7 worm cellular contexts compared by ENCODE assay signal in the genomic region with DNA sequence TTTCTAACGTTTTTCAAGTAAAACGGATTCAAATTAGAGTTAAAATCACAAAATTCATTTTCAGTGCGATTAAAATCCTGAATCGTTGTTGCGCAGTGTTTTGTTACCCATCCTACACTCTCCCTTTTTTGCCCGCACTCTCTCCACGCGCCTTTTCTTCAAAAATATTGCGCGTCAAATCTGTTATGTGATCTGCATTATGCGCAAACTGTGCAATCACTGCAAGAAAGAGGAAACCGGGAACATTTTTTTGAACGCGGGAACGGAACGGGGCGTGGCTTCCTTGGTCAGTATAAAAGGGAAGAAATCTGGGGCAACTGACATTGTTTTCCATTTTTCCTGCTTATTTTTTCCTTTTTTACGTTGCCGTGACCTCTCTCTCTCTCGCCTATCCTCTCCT.
TF ChIP-seq lines count a peak whose summit lies in the region.

No protein-coding gene starts in this region.

TF ChIP-seq in whole organism, L1 larva, 84 proteins besides CTCF, POLR2A, EP300 and RAD21 (continues in another document):
- TF ChIP-seq snu-23 (GFP tag; optimal IDR thresholded peaks at IDR 0.05; lab: Kevin White, UChicago) (peak; percentile 12), sup-37 (GFP tag; optimal IDR thresholded peaks at IDR 0.05; lab: Kevin White, UChicago) (no peak), swsn-7 (tag; optimal IDR thresholded peaks at IDR 0.05; lab: Kevin White, UChicago) (peak; percentile 24), nhr-77 (tag; optimal IDR thresholded peaks at IDR 0.05; lab: Kevin White, UChicago) (no peak), nhr-20 (tag; optimal IDR thresholded peaks at IDR 0.05; lab: Kevin White, UChicago) (no peak), elt-3 (tag; optimal IDR thresholded peaks at IDR 0.05; lab: Kevin White, UChicago) (peak in 1 of 6 experiments; percentile 3), lin-35 (GFP tag; optimal IDR thresholded peaks at IDR 0.05; lab: Kevin White, UChicago) (peak; percentile 12 to 50), pax-3 (tag; optimal IDR thresholded peaks at IDR 0.05; lab: Kevin White, UChicago) (no peak), dpl-1 (GFP tag; optimal IDR thresholded peaks at IDR 0.05; lab: Kevin White, UChicago) (peak; percentile 2 to 42 (median 28)), hlh-4 (tag; optimal IDR thresholded peaks at IDR 0.05; lab: Kevin White, UChicago) (no peak), fkh-10 (GFP tag; optimal IDR thresholded peaks at IDR 0.05; lab: Kevin White, UChicago) (no peak), nhr-11 (tag; optimal IDR thresholded peaks at IDR 0.05; lab: Kevin White, UChicago) (no peak)

TF ChIP-seq in whole organism, L2 larva, 48 proteins besides CTCF, POLR2A, EP300 and RAD21 (continues in another document):
- TF ChIP-seq nhr-129 (tag; optimal IDR thresholded peaks at IDR 0.05; lab: Kevin White, UChicago) = peak; percentile 0
- TF ChIP-seq ztf-4 (tag; optimal IDR thresholded peaks at IDR 0.05; lab: Kevin White, UChicago) = no peak
- no peak for TF ChIP-seq sem-4 (tag; optimal IDR thresholded peaks at IDR 0.05; lab: Kevin White, UChicago)
- no peak for TF ChIP-seq Y55F3AM.14 (GFP tag; optimal IDR thresholded peaks at IDR 0.05; lab: Kevin White, UChicago)
- TF ChIP-seq nhr-21 (tag; optimal IDR thresholded peaks at IDR 0.05; lab: Kevin White, UChicago) = no peak
- peak; percentile 22 for TF ChIP-seq lin-11 (tag; optimal IDR thresholded peaks at IDR 0.05; lab: Kevin White, UChicago)
- TF ChIP-seq dmd-4 (tag; optimal IDR thresholded peaks at IDR 0.05; lab: Kevin White, UChicago) = no peak
- TF ChIP-seq lsy-2 (tag; optimal IDR thresholded peaks at IDR 0.05; lab: Kevin White, UChicago) = peak in 1 of 2 experiments; percentile 5
- TF ChIP-seq ztf-1 (GFP tag; conservative IDR thresholded peaks at IDR 0.05; lab: Robert Waterston, UW) = no peak
- no peak for TF ChIP-seq lin-39 (tag; optimal IDR thresholded peaks at IDR 0.05; lab: Kevin White, UChicago)
- no peak for TF ChIP-seq nhr-11 (tag; optimal IDR thresholded peaks at IDR 0.05; lab: Kevin White, UChicago)
- no peak for TF ChIP-seq ceh-16 (tag; optimal IDR thresholded peaks at IDR 0.05; lab: Kevin White, UChicago)
- no peak for TF ChIP-seq R02D3.7 (tag; optimal IDR thresholded peaks at IDR 0.05; lab: Kevin White, UChicago)

TF ChIP-seq in whole organism, L3 larva, 47 proteins besides CTCF, POLR2A, EP300 and RAD21:
- TF ChIP-seq nhr-43 (tag; optimal IDR thresholded peaks at IDR 0.05; lab: Kevin White, UChicago; ENCODE audit: poor library complexity, severe bottlenecking) (no peak), elt-1 (tag; optimal IDR thresholded peaks at IDR 0.05; lab: Kevin White, UChicago) (peak; percentile 22), pha-4 (tag; optimal IDR thresholded peaks at IDR 0.05; lab: Kevin White, UChicago) (peak; percentile 10), jun-1 (tag; optimal IDR thresholded peaks at IDR 0.05; lab: Kevin White, UChicago) (no peak), fkh-10 (GFP tag; optimal IDR thresholded peaks at IDR 0.05; lab: Kevin White, UChicago) (no peak), nfya-1 (tag; optimal IDR thresholded peaks at IDR 0.05; lab: Kevin White, UChicago; ENCODE audit: insufficient read depth) (peak; percentile 2), hmg-11 (tag; optimal IDR thresholded peaks at IDR 0.05; lab: Kevin White, UChicago) (peak; percentile 17), fos-1 (tag; optimal IDR thresholded peaks at IDR 0.05; lab: Kevin White, UChicago) (no peak)
TF ChIP-seq in whole organism, L3 larva: peak in this region for 4.

TF ChIP-seq in whole organism, L4 larva, 104 proteins besides CTCF, POLR2A, EP300 and RAD21 (continues in another document):
- TF ChIP-seq hif-1 (tag; optimal IDR thresholded peaks at IDR 0.05; lab: Kevin White, UChicago) (peak in 1 of 2 experiments; percentile 10), D1046.2 (GFP tag; IDR thresholded peaks at IDR 0.05; lab: Robert Waterston, UW) (no peak), mes-2 (tag; optimal IDR thresholded peaks at IDR 0.05; lab: Kevin White, UChicago; ENCODE audit: poor library complexity, severe bottlenecking) (peak; percentile 56), saeg-2 (GFP tag; IDR thresholded peaks at IDR 0.05; lab: Robert Waterston, UW) (no peak), mxl-3 (GFP tag; optimal IDR thresholded peaks at IDR 0.05; lab: Kevin White, UChicago) (no peak), duxl-1 (tag; optimal IDR thresholded peaks at IDR 0.05; lab: Kevin White, UChicago; ENCODE audit: poor library complexity) (peak; percentile 36), nhr-41 (GFP tag; IDR thresholded peaks at IDR 0.05; lab: Robert Waterston, UW) (no peak), tag-97 (GFP tag; IDR thresholded peaks at IDR 0.05; lab: Robert Waterston, UW) (no peak), zfp-2 (tag; optimal IDR thresholded peaks at IDR 0.05; lab: Kevin White, UChicago) (no peak), egl-43 (GFP tag; IDR thresholded peaks at IDR 0.05; lab: Robert Waterston, UW) (peak; percentile 46; the same call in 1 of the 2 replicates), zip-2 (tag; optimal IDR thresholded peaks at IDR 0.05; lab: Kevin White, UChicago) (no peak), dpl-1 (GFP tag; optimal IDR thresholded peaks at IDR 0.05; lab: Kevin White, UChicago) (peak; percentile 30), F49E8.2 (tag; optimal IDR thresholded peaks at IDR 0.05; lab: Kevin White, UChicago; ENCODE audit: borderline replicate concordance) (no peak)

TF ChIP-seq in whole organism, early embryonic, 17 proteins besides CTCF, POLR2A, EP300 and RAD21:
- TF ChIP-seq ama-1 (optimal IDR thresholded peaks at IDR 0.05; lab: Kevin White, UChicago) (peak; percentile 53), hnd-1 (tag; optimal IDR thresholded peaks at IDR 0.05; lab: Kevin White, UChicago) (no peak), hmg-4 (GFP tag; optimal IDR thresholded peaks at IDR 0.05; lab: Kevin White, UChicago) (peak; percentile 12)

TF ChIP-seq in whole organism, mixed stage, embryonic, 35 proteins besides CTCF, POLR2A, EP300 and RAD21:
- TF ChIP-seq ztf-11 (tag; optimal IDR thresholded peaks at IDR 0.05; lab: Kevin White, UChicago) (no peak), zip-8 (tag; optimal IDR thresholded peaks at IDR 0.05; lab: Kevin White, UChicago) (peak; percentile 4)

TF ChIP-seq in whole organism, young adult, 124 proteins besides CTCF, POLR2A, EP300 and RAD21:
- 0 out of 2 replicates have a peak, but pooled peaks have one; percentile 23 for TF ChIP-seq rcor-1 (GFP tag; IDR thresholded peaks at IDR 0.05; lab: Robert Waterston, UW)
- TF ChIP-seq K12H6.12 (tag; optimal IDR thresholded peaks at IDR 0.05; lab: Kevin White, UChicago) = no peak
- TF ChIP-seq dpl-1 (GFP tag; optimal IDR thresholded peaks at IDR 0.05; lab: Kevin White, UChicago) = peak; percentile 3
- peak; percentile 63 for TF ChIP-seq madf-6 (GFP tag; IDR thresholded peaks at IDR 0.05; lab: Robert Waterston, UW)
- TF ChIP-seq efl-1 (GFP tag; optimal IDR thresholded peaks at IDR 0.05; lab: Kevin White, UChicago) = peak; percentile 70
- TF ChIP-seq madf-8 (GFP tag; conservative IDR thresholded peaks at IDR 0.05; lab: Robert Waterston, UW) = peak; percentile 23; the same call in 1 of the 2 replicates
